Worm (Caenorhabditis elegans) whole organism, late embryonic: ENCODE results near the gene popl-1.

ENCODE experiments used
- C38D4.7 ChIP-seq: fragments of 200-800 bp; sonication (Bioruptor generic); optimal IDR thresholded peaks from 2 replicates; lab custom pipeline; 2018; ENCODE audit warnings: mild to moderate bottlenecking, missing genetic modification characterization, moderate library complexity, missing compliant biosample characterization
- T23F11.4 ChIP-seq: fragments of 200-800 bp; sonication (Bioruptor generic); optimal IDR thresholded peaks from 2 replicates; lab custom pipeline; 2018; ENCODE audit warnings: mild to moderate bottlenecking, missing genetic modification characterization, missing compliant biosample characterization
- ceh-45 ChIP-seq: fragments of 200-800 bp; sonication (Bioruptor generic); IDR thresholded peaks from 2 replicates; pipeline ENCODE4 v1.3.6; 2022; ENCODE audit warnings: missing genetic modification reagents, missing genetic modification characterization, missing compliant biosample characterization
- ceh-9 ChIP-seq: sonication (generic microtip); optimal IDR thresholded peaks from 2 replicates; lab custom pipeline; 2016; ENCODE audit warnings: mild to moderate bottlenecking, missing genetic modification characterization, inconsistent platforms, missing compliant biosample characterization
- ets-4 ChIP-seq: sonication (generic microtip); optimal IDR thresholded peaks from 2 replicates; lab custom pipeline; 2016; ENCODE audit warnings: missing genetic modification characterization, missing compliant biosample characterization
- fkh-10 ChIP-seq: fragments of 150-350 bp; optimal IDR thresholded peaks from 2 replicates; lab custom pipeline; 2014; ENCODE audit warnings: missing biosample characterization, missing genetic modification reagents, missing genetic modification characterization
- hlh-13 ChIP-seq: fragments of 200-800 bp; sonication (Bioruptor generic); optimal IDR thresholded peaks from 2 replicates; lab custom pipeline; 2018; ENCODE audit warnings: mild to moderate bottlenecking, missing genetic modification characterization, missing compliant biosample characterization
- pqm-1 ChIP-seq: sonication (generic microtip); optimal IDR thresholded peaks from 2 replicates; lab custom pipeline; 2016; ENCODE audit warnings: missing genetic modification characterization, missing compliant biosample characterization
- ref-2 ChIP-seq: sonication (generic microtip); optimal IDR thresholded peaks from 2 replicates; lab custom pipeline; 2016; ENCODE audit warnings: missing genetic modification characterization, missing compliant biosample characterization

- TF ChIP-seq ceh-9 (tag; lab: Kevin White, UChicago) (no peak), pqm-1 (tag; lab: Kevin White, UChicago) (no peak), C38D4.7 (GFP tag; lab: Kevin White, UChicago) (no peak), fkh-10 (GFP tag; lab: Kevin White, UChicago) (no peak), T23F11.4 (no peak), ceh-45 (no peak), ref-2 (no peak), ets-4 (tag; lab: Kevin White, UChicago) (no peak), hlh-13 (GFP tag; lab: Kevin White, UChicago) (no peak)
Observed at ce11 chrIII:6402810-6403209, 27.9 kb downstream of the popl-1 start.
